Fruit fly (Drosophila melanogaster) whole organism, wandering third instar larva: ENCODE data around the gene Atet.

ENCODE experiments used
- CG32264 ChIP-seq: fragments of 200-800 bp; sonication (Bioruptor generic); optimal IDR thresholded peaks from 2 replicates; lab custom pipeline; 2016; ENCODE audit warnings: missing biosample characterization, missing genetic modification characterization
- Dfd ChIP-seq: fragments of >200 bp; optimal IDR thresholded peaks from 2 replicates; lab custom pipeline; 2017; ENCODE audit warnings: missing biosample characterization, missing genetic modification characterization
- tai ChIP-seq: sonication (Bioruptor generic); optimal IDR thresholded peaks from 2 replicates; lab custom pipeline; 2016; ENCODE audit warnings: missing biosample characterization, missing genetic modification characterization
- usp ChIP-seq: fragments of >200 bp; optimal IDR thresholded peaks from 2 replicates; lab custom pipeline; 2017; ENCODE audit warnings: missing biosample characterization, missing genetic modification characterization

dm6 chr2L:4317910-4318309, 15.8 kb upstream of the Atet start:
- TF ChIP-seq Dfd (GFP tag; lab: Kevin White, UChicago) = no peak
- TF ChIP-seq CG32264 (GFP tag; lab: Kevin White, UChicago) = no peak
- no peak for TF ChIP-seq tai (GFP tag; lab: Kevin White, UChicago)
- TF ChIP-seq usp = no peak
